Fruit fly (Drosophila melanogaster): Measurements from ENCODE around the gene PICK1.

- TF ChIP-seq CG8478 (optimal IDR thresholded peaks at IDR 0.05): no peak
- TF ChIP-seq pan (optimal IDR thresholded peaks at IDR 0.05): no peak
- no peak for TF ChIP-seq usp (GFP tag; optimal IDR thresholded peaks at IDR 0.05)
- no peak for TF ChIP-seq psq (optimal IDR thresholded peaks at IDR 0.05)
- TF ChIP-seq EcR (GFP tag; optimal IDR thresholded peaks at IDR 0.05): no peak
Observed at dm6 chr2L:12679310-12679709, 15.5 kb upstream of the PICK1 start.
